Fruit fly (Drosophila melanogaster) whole organism, embryonic: Measurements from ENCODE around the gene CG18747.

Source experiments
- CG10274 ChIP-seq: fragments of 200-800 bp; sonication (Bioruptor generic); optimal IDR thresholded peaks from 3 replicates; lab custom pipeline; 2017; ENCODE audit warnings: missing biosample characterization, mild to moderate bottlenecking, missing genetic modification characterization
- CG10321 ChIP-seq: fragments of 200-800 bp; sonication (Bioruptor generic); IDR thresholded peaks from 2 replicates; pipeline ENCODE4 v1.3.6; 2022; ENCODE audit warnings: missing biosample characterization, missing genetic modification characterization
- CG10979 ChIP-seq: fragments of 200-800 bp; sonication (Bioruptor generic); optimal IDR thresholded peaks from 2 replicates; lab custom pipeline; 2018; ENCODE audit warnings: missing biosample characterization, mild to moderate bottlenecking, missing genetic modification characterization, moderate library complexity
- CG14441 ChIP-seq: fragments of 200-800 bp; sonication (Bioruptor generic); IDR thresholded peaks from 2 replicates; pipeline ENCODE4 v1.3.6; 2022; ENCODE audit warnings: missing biosample characterization, missing genetic modification characterization
- CG1602 ChIP-seq: fragments of 200-800 bp; sonication (Bioruptor generic); optimal IDR thresholded peaks from 3 replicates; lab custom pipeline; 2016; ENCODE audit warnings: missing biosample characterization, missing genetic modification characterization
- CG16863 ChIP-seq: fragments of 200-800 bp; sonication (Bioruptor generic); optimal IDR thresholded peaks from 3 replicates; lab custom pipeline; 2016; ENCODE audit warnings: missing biosample characterization, missing genetic modification characterization
- CG17802 ChIP-seq: fragments of 200-800 bp; sonication (Bioruptor generic); optimal IDR thresholded peaks from 2 replicates; lab custom pipeline; 2018; ENCODE audit warnings: missing biosample characterization, mild to moderate bottlenecking, missing genetic modification characterization, moderate library complexity
- CG18619 ChIP-seq: fragments of 200-800 bp; sonication (Bioruptor generic); optimal IDR thresholded peaks from 3 replicates; lab custom pipeline; 2017; ENCODE audit warnings: missing biosample characterization, mild to moderate bottlenecking, missing genetic modification characterization
- CG2116 ChIP-seq: fragments of 200-800 bp; sonication (Bioruptor generic); optimal IDR thresholded peaks from 3 replicates; lab custom pipeline; 2018; ENCODE audit warnings: missing biosample characterization, mild to moderate bottlenecking, missing genetic modification characterization
- CG31441 ChIP-seq: fragments of 200-800 bp; sonication (Bioruptor generic); IDR thresholded peaks from 2 replicates; pipeline ENCODE4 v1.3.6; 2022; ENCODE audit warnings: missing biosample characterization, missing genetic modification characterization
- CG32772 ChIP-seq: fragments of 200-800 bp; sonication (Bioruptor generic); IDR thresholded peaks from 2 replicates; pipeline ENCODE4 v1.3.6; 2022; ENCODE audit warnings: missing biosample characterization, missing genetic modification characterization
- CG3847 ChIP-seq: fragments of 200-800 bp; sonication (Bioruptor generic); IDR thresholded peaks from 2 replicates; pipeline ENCODE4 v1.3.6; 2022; ENCODE audit warnings: missing biosample characterization, missing genetic modification characterization
- CG6689 ChIP-seq: fragments of 200-800 bp; sonication (Bioruptor generic); IDR thresholded peaks from 2 replicates; pipeline ENCODE4 v1.3.6; 2022; ENCODE audit warnings: missing biosample characterization, missing genetic modification characterization
- CG8765 ChIP-seq: fragments of 200-800 bp; sonication (Bioruptor generic); IDR thresholded peaks from 2 replicates; pipeline ENCODE4 v1.3.6; 2022; ENCODE audit warnings: missing biosample characterization, missing genetic modification characterization
- CG9609 ChIP-seq: fragments of 200-800 bp; sonication (Bioruptor generic); optimal IDR thresholded peaks from 3 replicates; lab custom pipeline; 2016; ENCODE audit warnings: missing biosample characterization, missing genetic modification characterization
- CG9876 ChIP-seq: fragments of 200-800 bp; sonication (Bioruptor generic); optimal IDR thresholded peaks from 2 replicates; lab custom pipeline; 2016; ENCODE audit warnings: missing biosample characterization, missing genetic modification characterization
- Dad ChIP-seq: fragments of 200-800 bp; sonication (Bioruptor generic); optimal IDR thresholded peaks from 3 replicates; lab custom pipeline; 2016; ENCODE audit warnings: missing biosample characterization, missing genetic modification characterization
- Deaf1 ChIP-seq: fragments of 200-800 bp; optimal IDR thresholded peaks from 3 replicates; lab custom pipeline; 2019; ENCODE audit warnings: missing biosample characterization, mild to moderate bottlenecking, missing genetic modification characterization, moderate library complexity
- Gug ChIP-seq: fragments of 200-800 bp; sonication (Bioruptor generic); IDR thresholded peaks from 4 replicates; pipeline ENCODE4 v1.3.6; 2022; ENCODE audit warnings: missing biosample characterization, missing genetic modification characterization
- HHEX ChIP-seq: fragments of 200-800 bp; sonication (Bioruptor generic); optimal IDR thresholded peaks from 3 replicates; lab custom pipeline; 2017; ENCODE audit warnings: missing biosample characterization, mild to moderate bottlenecking, missing genetic modification characterization, missing genetic modification reagents
- Lhr ChIP-seq: fragments of 200-800 bp; sonication (Bioruptor generic); optimal IDR thresholded peaks from 3 replicates; lab custom pipeline; 2017; ENCODE audit warnings: mild to moderate bottlenecking, missing biosample characterization, missing genetic modification reagents, missing genetic modification characterization
- MBD-R2 ChIP-seq: fragments of 200-800 bp; sonication (Bioruptor generic); IDR thresholded peaks from 2 replicates; pipeline ENCODE4 v1.3.6; 2022; ENCODE audit warnings: missing biosample characterization, missing genetic modification characterization
- MTF-1 ChIP-seq: fragments of 200-800 bp; sonication (Bioruptor generic); optimal IDR thresholded peaks from 2 replicates; lab custom pipeline; 2018; ENCODE audit warnings: missing biosample characterization, mild to moderate bottlenecking, missing genetic modification characterization, borderline replicate concordance
- Spps ChIP-seq: fragments of 200-800 bp; sonication (Bioruptor generic); optimal IDR thresholded peaks from 2 replicates; lab custom pipeline; 2018; ENCODE audit warnings: missing biosample characterization, mild to moderate bottlenecking, missing genetic modification characterization
- Trl ChIP-seq, 3 experiments: fragments of >200 bp in 2 of 3; fragments of 200-800 bp in 1 of 3; sonication (Bioruptor generic) in 1 of 3; optimal IDR thresholded peaks; 2 replicates in 1 of 3; 3 replicates in 2 of 3; lab custom pipeline; 2016 to 2017; ENCODE audit warnings: missing biosample characterization in 1 of 3, missing genetic modification characterization in 1 of 3
- Vsx1 ChIP-seq: fragments of 200-800 bp; sonication (Bioruptor generic); optimal IDR thresholded peaks from 2 replicates; lab custom pipeline; 2017; ENCODE audit warnings: missing biosample characterization, mild to moderate bottlenecking, missing genetic modification characterization, missing genetic modification reagents
- Xbp1 ChIP-seq: fragments of 200-800 bp; sonication (Bioruptor generic); optimal IDR thresholded peaks from 3 replicates; lab custom pipeline; 2016; ENCODE audit warnings: missing biosample characterization, mild to moderate bottlenecking, missing genetic modification characterization
- Xrp1 ChIP-seq: fragments of 200-800 bp; sonication (Bioruptor generic); IDR thresholded peaks from 2 replicates; pipeline ENCODE4 v1.3.6; 2022; ENCODE audit warnings: missing biosample characterization, missing genetic modification characterization
- amos ChIP-seq: fragments of 200-800 bp; sonication (Bioruptor generic); IDR thresholded peaks from 2 replicates; pipeline ENCODE4 v1.3.6; 2022; ENCODE audit warnings: missing biosample characterization, missing genetic modification characterization; ENCODE audit not compliant: partially characterized antibody
- aop ChIP-seq: fragments of 200-800 bp; sonication (Bioruptor generic); IDR thresholded peaks from 2 replicates; pipeline ENCODE4 v1.3.6; 2022; ENCODE audit warnings: missing biosample characterization, missing genetic modification characterization
- ase ChIP-seq: fragments of 200-800 bp; sonication (Bioruptor generic); IDR thresholded peaks from 3 replicates; pipeline ENCODE4 v1.3.6; 2022; ENCODE audit warnings: missing biosample characterization, missing genetic modification characterization
- crp ChIP-seq, 2 experiments: fragments of 200-800 bp; sonication (Bioruptor generic); optimal IDR thresholded peaks; 2 replicates in 1 of 2; 3 replicates in 1 of 2; lab custom pipeline; 2017; ENCODE audit warnings: missing biosample characterization in 2 of 2, missing genetic modification characterization in 2 of 2, mild to moderate bottlenecking in 1 of 2, moderate library complexity in 1 of 2
- dan ChIP-seq: fragments of 200-800 bp; sonication (Bioruptor generic); IDR thresholded peaks from 2 replicates; pipeline ENCODE4 v1.3.6; 2022; ENCODE audit warnings: missing biosample characterization, missing genetic modification characterization
- danr ChIP-seq: fragments of 200-800 bp; sonication (Bioruptor generic); IDR thresholded peaks from 2 replicates; pipeline ENCODE4 v1.3.6; 2022; ENCODE audit warnings: missing biosample characterization, missing genetic modification characterization
- dysf ChIP-seq: fragments of 200-800 bp; sonication (Bioruptor generic); IDR thresholded peaks from 3 replicates; pipeline ENCODE4 v1.3.6; 2022; ENCODE audit warnings: missing biosample characterization, missing genetic modification characterization
- ems ChIP-seq: fragments of 200-800 bp; sonication (Bioruptor generic); optimal IDR thresholded peaks from 3 replicates; lab custom pipeline; 2016; ENCODE audit warnings: missing biosample characterization, missing genetic modification characterization
- fd3F ChIP-seq: fragments of 200-800 bp; sonication (Bioruptor generic); optimal IDR thresholded peaks from 2 replicates; lab custom pipeline; 2018; ENCODE audit warnings: missing biosample characterization, mild to moderate bottlenecking, missing genetic modification characterization, moderate library complexity
- fu2 ChIP-seq: fragments of 200-800 bp; sonication (Bioruptor generic); optimal IDR thresholded peaks from 2 replicates; lab custom pipeline; 2016; ENCODE audit warnings: missing biosample characterization, missing genetic modification characterization
- gcm ChIP-seq: fragments of 200-800 bp; sonication (Bioruptor generic); optimal IDR thresholded peaks from 2 replicates; lab custom pipeline; 2019; ENCODE audit warnings: missing biosample characterization, mild to moderate bottlenecking, missing genetic modification characterization, moderate library complexity
- insv ChIP-seq, 2 experiments: fragments of 200-800 bp; sonication (Bioruptor generic); optimal IDR thresholded peaks; 3 replicates each; lab custom pipeline; 2016 to 2018; ENCODE audit warnings: missing biosample characterization in 2 of 2, missing genetic modification characterization in 2 of 2
- kay ChIP-seq: fragments of 200-800 bp; sonication (Bioruptor generic); optimal IDR thresholded peaks from 2 replicates; lab custom pipeline; 2016; ENCODE audit warnings: missing biosample characterization, missing genetic modification characterization
- nau ChIP-seq: fragments of 200-800 bp; sonication (Bioruptor generic); optimal IDR thresholded peaks from 3 replicates; lab custom pipeline; 2017; ENCODE audit warnings: missing biosample characterization, mild to moderate bottlenecking, missing genetic modification characterization, missing genetic modification reagents
- onecut ChIP-seq: fragments of 200-800 bp; sonication (Bioruptor generic); IDR thresholded peaks from 2 replicates; pipeline ENCODE4 v1.3.6; 2022; ENCODE audit warnings: missing biosample characterization, missing genetic modification characterization
- pb ChIP-seq: fragments of 200-800 bp; sonication (Bioruptor generic); optimal IDR thresholded peaks from 3 replicates; lab custom pipeline; 2016; ENCODE audit warnings: missing biosample characterization, missing genetic modification characterization
- pnt ChIP-seq: fragments of 200-800 bp; sonication (Bioruptor generic); optimal IDR thresholded peaks from 3 replicates; lab custom pipeline; 2016; ENCODE audit warnings: missing biosample characterization, missing genetic modification characterization
- prd ChIP-seq, 3 experiments: fragments of >200 bp in 2 of 3; fragments of 200-800 bp in 1 of 3; sonication (Bioruptor generic) in 1 of 3; optimal IDR thresholded peaks in 2 of 3; IDR thresholded peaks in 1 of 3; 2 replicates in 2 of 3; 3 replicates in 1 of 3; pipeline versions ENCODE4 v1.3.6 to Lab custom; 2017 to 2022; ENCODE audit warnings: missing biosample characterization in 1 of 3, missing genetic modification characterization in 1 of 3
- slbo ChIP-seq: fragments of 200-800 bp; sonication (Bioruptor generic); IDR thresholded peaks from 2 replicates; pipeline ENCODE4 v1.3.6; 2022; ENCODE audit warnings: missing biosample characterization, missing genetic modification characterization
- ssp ChIP-seq: fragments of 200-800 bp; sonication (Bioruptor generic); IDR thresholded peaks from 2 replicates; pipeline ENCODE4 v1.3.6; 2022; ENCODE audit warnings: missing biosample characterization, missing genetic modification characterization
- zfh1 ChIP-seq: fragments of 200-800 bp; sonication (Bioruptor generic); IDR thresholded peaks from 3 replicates; pipeline ENCODE4 v1.3.6; 2022; ENCODE audit warnings: missing biosample characterization, missing genetic modification characterization

The CG18747 gene

dm6 chr3R:7813981-7814529, 30.8 kb upstream of the CG18747 start, which contains the start of gene CG34384 (continued):
- TF ChIP-seq Trl (optimal IDR thresholded peaks at IDR 0.05; lab: Kevin White, UChicago) = no peak
- TF ChIP-seq Trl (GFP tag; optimal IDR thresholded peaks at IDR 0.05; lab: Kevin White, UChicago) = peak; percentile 17
- no peak for TF ChIP-seq CG32772 (GFP tag; lab: Robert Waterston, UW)
- TF ChIP-seq pnt (GFP tag; lab: Kevin White, UChicago) = peak; percentile 38
- peak; percentile 23 for TF ChIP-seq CG2116
- peak; percentile 68 for TF ChIP-seq CG31441 (GFP tag; lab: Robert Waterston, UW)
- no peak for TF ChIP-seq pb
- no peak for TF ChIP-seq Spps
- no peak for TF ChIP-seq Vsx1 (GFP tag; lab: Kevin White, UChicago)
- no peak for TF ChIP-seq aop (GFP tag; lab: Robert Waterston, UW)
- peak in 1 of 2 experiments; percentile 18 for TF ChIP-seq crp (GFP tag; optimal IDR thresholded peaks at IDR 0.05; lab: Kevin White, UChicago)
- TF ChIP-seq ems (GFP tag; lab: Kevin White, UChicago) = peak; percentile 38
- TF ChIP-seq MTF-1 (GFP tag; lab: Kevin White, UChicago) = no peak
- TF ChIP-seq CG8765 = peak; percentile 17; the same call in 1 of the 2 replicates
- peak; percentile 68 for TF ChIP-seq CG10979 (tag; lab: Kevin White, UChicago)
- no peak for TF ChIP-seq danr
- 0 out of 3 replicates have a peak, but pooled peaks have one; percentile 42 for TF ChIP-seq ase
- no peak for TF ChIP-seq amos (GFP tag; lab: Robert Waterston, UW)
- TF ChIP-seq Lhr (GFP tag; lab: Kevin White, UChicago) = no peak
- TF ChIP-seq fd3F = peak; percentile 9
- TF ChIP-seq Gug (GFP tag; lab: Robert Waterston, UW) = peak; percentile 65; the same call in 2 of the 4 replicates
- peak in 1 of 2 experiments; percentile 28 for TF ChIP-seq insv (GFP tag; optimal IDR thresholded peaks at IDR 0.05; lab: Kevin White, UChicago)
- TF ChIP-seq onecut (GFP tag; lab: Robert Waterston, UW) = peak; percentile 49; the same call in 1 of the 2 replicates
- no peak for TF ChIP-seq dan (GFP tag; lab: Robert Waterston, UW)
- TF ChIP-seq CG6689 (GFP tag; lab: Robert Waterston, UW) = peak; percentile 30; the same call in 1 of the 2 replicates
- no peak for TF ChIP-seq zfh1
- TF ChIP-seq prd (optimal IDR thresholded peaks at IDR 0.05; lab: Kevin White, UChicago) = no peak
- TF ChIP-seq prd (GFP tag; IDR thresholded peaks at IDR 0.05; lab: Robert Waterston, UW) = peak; percentile 53; the same call in 1 of the 3 replicates
- no peak for TF ChIP-seq CG17802 (tag; lab: Kevin White, UChicago)
- TF ChIP-seq Dad (GFP tag; lab: Kevin White, UChicago) = no peak
- peak; percentile 33; the same call in 1 of the 2 replicates for TF ChIP-seq CG14441 (GFP tag; lab: Robert Waterston, UW)
- peak; percentile 41 for TF ChIP-seq CG16863 (GFP tag; lab: Kevin White, UChicago)
- TF ChIP-seq Xbp1 (GFP tag; lab: Kevin White, UChicago) = peak; percentile 40
- peak; percentile 29; the same call in 1 of the 2 replicates for TF ChIP-seq CG3847
- peak; percentile 27 for TF ChIP-seq CG9609 (GFP tag; lab: Kevin White, UChicago)
- peak; percentile 55 for TF ChIP-seq slbo (GFP tag; lab: Robert Waterston, UW)
- peak; percentile 45 for TF ChIP-seq CG10274
- TF ChIP-seq MBD-R2 (GFP tag; lab: Robert Waterston, UW) = no peak
- no peak for TF ChIP-seq gcm (GFP tag; lab: Kevin White, UChicago)
- peak; percentile 10 for TF ChIP-seq fu2 (GFP tag; lab: Kevin White, UChicago)
- TF ChIP-seq HHEX = peak; percentile 50
- no peak for TF ChIP-seq CG10321 (GFP tag; lab: Robert Waterston, UW)
- TF ChIP-seq Deaf1 = peak; percentile 89
- TF ChIP-seq kay (GFP tag; lab: Kevin White, UChicago) = no peak
- peak; percentile 70 for TF ChIP-seq CG18619 (GFP tag; lab: Kevin White, UChicago)
- peak; percentile 35 for TF ChIP-seq CG1602 (GFP tag; lab: Kevin White, UChicago)
- no peak for TF ChIP-seq ssp (GFP tag; lab: Robert Waterston, UW)
- peak; percentile 57 for TF ChIP-seq nau (GFP tag; lab: Kevin White, UChicago)
- peak; percentile 58; the same call in 2 of the 3 replicates for TF ChIP-seq dysf (GFP tag; lab: Robert Waterston, UW)
- no peak for TF ChIP-seq CG9876 (GFP tag; lab: Kevin White, UChicago)
- peak; percentile 57; the same call in 1 of the 2 replicates for TF ChIP-seq Xrp1 (GFP tag; lab: Robert Waterston, UW)
